Worm (Caenorhabditis elegans): ENCODE measurements around the gene tub-1.

The tub-1 gene

DNA sequence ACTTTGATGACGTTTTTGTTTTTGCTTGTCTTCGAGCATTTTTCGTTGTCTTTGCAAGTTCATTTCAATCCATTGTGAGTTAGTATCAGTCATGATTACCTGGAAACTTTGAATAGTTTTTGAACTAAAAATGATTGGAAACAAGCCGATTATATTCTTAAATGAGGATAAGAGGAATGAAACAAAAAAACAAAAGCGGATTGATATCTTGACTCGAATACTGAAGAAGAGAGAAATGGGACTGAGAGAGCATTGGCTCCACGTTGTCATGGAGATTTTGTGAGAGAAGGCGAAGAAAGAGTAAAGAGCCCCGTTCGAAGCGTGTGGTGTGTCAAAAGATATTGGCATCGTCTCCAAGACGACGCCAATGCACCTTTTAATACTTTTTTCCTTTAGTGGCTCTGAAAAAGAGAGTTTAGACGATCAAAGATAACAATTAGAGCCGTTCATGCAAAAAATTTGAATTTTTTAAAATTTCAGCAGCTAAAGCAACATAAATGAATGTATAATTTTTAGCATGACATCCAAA is at the start of gene tub-1, which contains the start of gene tmem-138:
Gene tub-1 (minus strand): TSS at position 101 of the 529 bp plus-strand sequence.
Gene tmem-138 (plus strand): TSS at position 479 of the 529 bp plus-strand sequence.
- TF ChIP-seq unc-62 (GFP tag; optimal IDR thresholded peaks at IDR 0.05): no peak

ce11 chrII:8205612-8206011 is 48.9 kb upstream of the tub-1 start:
- TF ChIP-seq unc-62 (GFP tag; optimal IDR thresholded peaks at IDR 0.05): no peak

DNA sequence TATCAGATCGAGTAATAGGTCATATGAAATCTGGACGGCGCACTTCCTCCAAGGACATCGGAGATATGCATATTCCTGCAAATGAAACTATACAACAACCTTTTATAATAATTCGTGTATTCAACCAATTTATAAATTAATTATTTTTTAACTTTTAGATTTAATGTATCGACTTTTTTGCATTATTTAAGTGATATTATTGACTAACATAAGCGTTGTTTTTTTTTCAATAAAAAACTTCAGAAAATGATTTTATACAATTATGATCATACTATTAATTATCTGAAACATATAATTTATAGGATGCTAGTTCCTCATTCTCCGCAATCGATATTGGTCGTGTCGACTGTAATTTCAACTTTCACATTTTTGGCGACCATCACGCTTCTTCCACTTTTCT is 47.3 kb upstream of the tub-1 start, which contains the start of gene col-76:
Gene col-76 (plus strand): TSS at position 301 of the 400 bp plus-strand sequence.
- TF ChIP-seq unc-62 (GFP tag; optimal IDR thresholded peaks at IDR 0.05): no peak

ce11 chrII:8199803-8200202 is 43.1 kb upstream of the tub-1 start:
- no peak for TF ChIP-seq unc-62 (GFP tag; optimal IDR thresholded peaks at IDR 0.05)

- no peak for TF ChIP-seq unc-62 (GFP tag; optimal IDR thresholded peaks at IDR 0.05)
Measured at ce11 chrII:8198503-8198902, 41.8 kb upstream of the tub-1 start, which contains the start of gene qua-1. TSS of gene qua-1 (plus strand) at chrII:8198803.

ce11 chrII:8193922-8194321 is 37.2 kb upstream of the tub-1 start:
- no peak for TF ChIP-seq unc-62 (GFP tag; optimal IDR thresholded peaks at IDR 0.05)

ce11 chrII:8193126-8193525 is 36.4 kb upstream of the tub-1 start, which contains the start of gene T05C12.9:
TSS of gene T05C12.9 (minus strand) at chrII:8193226.
- TF ChIP-seq unc-62 (GFP tag; optimal IDR thresholded peaks at IDR 0.05): no peak

ce11 chrII:8190455-8190854 is 33.7 kb upstream of the tub-1 start, which contains the start of gene T05C12.8:
TSS of gene T05C12.8 (minus strand) at chrII:8190555.
- TF ChIP-seq unc-62 (GFP tag; optimal IDR thresholded peaks at IDR 0.05): no peak

DNA sequence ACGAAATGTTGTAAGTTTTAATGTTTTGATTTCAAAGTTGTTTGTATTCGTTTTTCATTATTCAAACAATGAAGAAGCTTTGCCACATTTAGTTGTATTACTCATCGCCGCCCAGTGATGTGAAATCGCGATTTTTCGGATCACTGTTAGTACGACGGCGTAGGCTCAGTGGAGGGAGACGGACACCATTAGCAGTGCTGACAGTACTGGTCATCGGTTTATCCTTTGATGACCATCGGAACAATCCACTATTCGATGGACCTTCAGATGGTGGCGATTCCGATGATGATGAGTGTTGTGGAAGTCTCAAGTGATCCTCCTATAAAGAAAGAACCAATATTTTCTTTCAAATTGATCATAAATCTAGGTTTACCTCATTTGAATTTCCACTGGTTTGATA is 30.8 kb upstream of the tub-1 start:
- no peak for TF ChIP-seq unc-62 (GFP tag; optimal IDR thresholded peaks at IDR 0.05)

DNA sequence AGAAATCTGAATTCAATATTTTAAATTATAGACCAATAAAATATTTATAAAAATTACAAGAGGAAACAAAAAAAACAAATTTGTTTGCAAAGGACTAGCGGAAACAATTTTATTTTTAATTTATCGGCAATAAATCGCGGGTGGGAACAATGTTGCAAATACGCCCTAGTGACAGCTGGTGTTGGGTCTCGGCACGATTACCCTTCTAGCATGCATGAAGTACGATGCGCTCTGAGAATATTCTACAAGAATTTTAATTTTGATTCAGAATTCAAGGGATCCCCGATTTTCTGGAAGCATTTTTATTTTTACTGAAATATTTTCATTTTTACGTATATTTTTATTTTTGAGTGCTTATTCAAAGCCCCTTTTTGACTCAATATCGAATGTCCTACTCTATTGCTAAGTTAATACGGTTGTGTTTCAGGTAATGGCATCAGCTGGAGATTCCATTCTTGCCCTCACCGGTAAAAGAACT is 28.3 kb upstream of the tub-1 start, which contains the start of the genes mig-5 and cct-1:
Gene mig-5 (minus strand): TSS at position 8 of the 478 bp plus-strand sequence.
Gene cct-1 (plus strand): TSS at position 428 of the 478 bp plus-strand sequence.
- no peak for TF ChIP-seq unc-62 (GFP tag; optimal IDR thresholded peaks at IDR 0.05)

- TF ChIP-seq unc-62 (GFP tag; optimal IDR thresholded peaks at IDR 0.05): no peak
Measured at ce11 chrII:8181437-8181836, 24.7 kb upstream of the tub-1 start, which contains the start of gene dylt-3. TSS of gene dylt-3 (plus strand) at chrII:8181737.

DNA sequence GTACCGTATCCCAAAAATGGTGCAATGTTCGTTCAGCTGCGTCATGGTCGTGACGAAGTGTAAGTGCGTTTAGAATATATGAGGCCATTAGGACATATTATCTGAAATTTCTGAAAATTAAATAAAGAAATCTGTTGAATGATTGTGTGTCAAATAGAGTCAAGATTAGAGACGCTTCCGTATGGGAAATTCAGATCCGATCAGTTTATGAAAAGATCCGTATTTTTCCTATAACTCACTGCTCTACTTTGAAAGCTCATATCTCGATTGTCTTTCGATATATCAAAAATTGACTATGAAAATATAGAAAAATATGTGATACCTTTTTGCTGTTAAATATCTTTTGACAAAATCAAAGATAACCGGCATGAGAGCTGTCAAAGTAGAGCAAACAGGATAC is 23.5 kb upstream of the tub-1 start, which contains the start of gene T05C12.4:
Gene T05C12.4 (minus strand): TSS at position 101 of the 400 bp plus-strand sequence.
- no peak for TF ChIP-seq unc-62 (GFP tag; optimal IDR thresholded peaks at IDR 0.05)

DNA sequence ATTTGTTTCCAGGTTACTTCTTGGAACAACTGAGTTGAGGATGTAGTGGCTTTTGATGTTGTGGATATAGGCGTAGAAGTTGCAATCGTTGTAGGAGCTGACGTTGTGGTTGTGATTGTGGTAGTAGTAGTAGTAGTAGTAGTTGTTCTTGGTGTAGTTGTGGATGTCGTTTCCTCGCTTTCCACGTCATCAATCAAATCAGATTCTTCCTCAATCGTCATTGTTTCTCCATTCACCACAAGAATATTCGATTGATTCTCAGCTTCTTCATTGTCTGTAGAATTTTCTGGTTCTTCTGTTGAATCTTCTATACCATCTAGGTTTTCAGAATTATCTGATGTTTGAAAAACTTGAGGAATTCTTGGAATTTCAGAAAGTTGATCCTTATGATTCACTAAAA is 21.9 kb upstream of the tub-1 start:
- TF ChIP-seq unc-62 (GFP tag; optimal IDR thresholded peaks at IDR 0.05): no peak

ce11 chrII:8177095-8177494 is 20.4 kb upstream of the tub-1 start, which contains the start of gene acr-14:
TSS of gene acr-14 (minus strand) at chrII:8177195.
- TF ChIP-seq unc-62 (GFP tag; optimal IDR thresholded peaks at IDR 0.05): no peak

- no peak for TF ChIP-seq unc-62 (GFP tag; optimal IDR thresholded peaks at IDR 0.05)
Measured at ce11 chrII:8174148-8174547, 17.4 kb upstream of the tub-1 start.

DNA sequence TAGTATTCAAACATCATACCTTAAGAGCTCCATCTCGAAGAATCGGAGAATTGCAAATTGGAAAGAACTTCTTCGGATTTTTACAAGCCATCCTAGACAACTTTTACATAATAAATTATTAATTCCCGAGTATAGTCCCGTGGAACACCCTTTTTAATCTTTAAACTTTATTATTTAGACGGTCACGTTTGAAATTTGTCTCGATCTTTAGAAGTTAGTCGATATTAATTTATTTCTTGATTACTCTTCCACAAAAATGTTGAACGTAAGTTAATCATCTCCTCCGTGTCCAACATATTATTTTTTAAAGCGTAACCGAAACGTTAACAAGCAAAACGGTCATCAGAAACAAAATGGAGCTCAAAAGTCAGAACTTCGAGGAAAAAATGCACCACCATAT is 16.7 kb upstream of the tub-1 start, which contains the start of the genes decr-1.3 and T05C12.1:
Gene decr-1.3 (minus strand): TSS at position 101 of the 400 bp plus-strand sequence.
Gene T05C12.1 (plus strand): TSS at position 232 of the 400 bp plus-strand sequence.
- TF ChIP-seq unc-62 (GFP tag; optimal IDR thresholded peaks at IDR 0.05): no peak

ce11 chrII:8170374-8170773 is 13.6 kb upstream of the tub-1 start, which contains the start of gene T05C12.11:
TSS of gene T05C12.11 (minus strand) at chrII:8170474.
- TF ChIP-seq unc-62 (GFP tag; optimal IDR thresholded peaks at IDR 0.05): no peak

Data from whole organism, dauer.